Fruit fly (Drosophila melanogaster) whole organism, adult: ENCODE results near the gene Hsp67Ba.

ENCODE experiments used
- CG11617 ChIP-seq: fragments of 200-800 bp; sonication (Bioruptor generic); optimal IDR thresholded peaks from 2 replicates; lab custom pipeline; 2017; ENCODE audit warnings: mild to moderate bottlenecking, missing biosample characterization, missing genetic modification reagents, missing genetic modification characterization
- CG12768 ChIP-seq: fragments of 200-800 bp; sonication (Bioruptor generic); optimal IDR thresholded peaks from 2 replicates; lab custom pipeline; 2017; ENCODE audit warnings: missing biosample characterization, missing genetic modification characterization, mild to moderate bottlenecking, moderate library complexity, missing genetic modification reagents
- CG14711 ChIP-seq: fragments of 200-800 bp; sonication (Bioruptor generic); optimal IDR thresholded peaks from 2 replicates; lab custom pipeline; 2018; ENCODE audit warnings: missing biosample characterization, mild to moderate bottlenecking, missing genetic modification characterization, moderate library complexity
- CG1620 ChIP-seq: fragments of 200-800 bp; sonication (Bioruptor generic); optimal IDR thresholded peaks from 2 replicates; lab custom pipeline; 2016; ENCODE audit warnings: missing biosample characterization, missing genetic modification characterization
- CG33017 ChIP-seq: fragments of 200-800 bp; sonication (Bioruptor generic); optimal IDR thresholded peaks from 2 replicates; lab custom pipeline; 2018; ENCODE audit warnings: missing biosample characterization, mild to moderate bottlenecking, missing genetic modification characterization, moderate library complexity
- CG5204 ChIP-seq: fragments of 200-800 bp; sonication (Bioruptor generic); optimal IDR thresholded peaks from 2 replicates; lab custom pipeline; 2016; ENCODE audit warnings: missing biosample characterization, missing genetic modification characterization
- CG7045 ChIP-seq: fragments of 200-800 bp; sonication (Bioruptor generic); optimal IDR thresholded peaks from 2 replicates; lab custom pipeline; 2017; ENCODE audit warnings: missing biosample characterization, mild to moderate bottlenecking, missing genetic modification characterization
- CG7101 ChIP-seq: fragments of 200-800 bp; sonication (Bioruptor generic); optimal IDR thresholded peaks from 2 replicates; lab custom pipeline; 2018; ENCODE audit warnings: missing biosample characterization, mild to moderate bottlenecking, missing genetic modification characterization, moderate library complexity
- Clk ChIP-seq: fragments of 200-800 bp; sonication (Bioruptor generic); optimal IDR thresholded peaks from 2 replicates; lab custom pipeline; 2017; ENCODE audit warnings: missing biosample characterization, missing genetic modification characterization
- Crg-1 ChIP-seq: fragments of 200-800 bp; sonication (Bioruptor generic); optimal IDR thresholded peaks from 2 replicates; lab custom pipeline; 2016; ENCODE audit warnings: missing biosample characterization, missing genetic modification characterization
- Hr96 ChIP-seq: fragments of 200-800 bp; sonication (Bioruptor generic); optimal IDR thresholded peaks from 2 replicates; lab custom pipeline; 2016; ENCODE audit warnings: missing biosample characterization, missing genetic modification characterization
- Mnt ChIP-seq: fragments of 200-800 bp; sonication (Bioruptor generic); optimal IDR thresholded peaks from 2 replicates; lab custom pipeline; 2016; ENCODE audit warnings: missing biosample characterization, mild to moderate bottlenecking, missing genetic modification characterization
- bab1 ChIP-seq: fragments of 200-800 bp; sonication (Bioruptor generic); optimal IDR thresholded peaks from 3 replicates; lab custom pipeline; 2019; ENCODE audit warnings: missing biosample characterization, mild to moderate bottlenecking, missing genetic modification characterization, moderate library complexity
- cic ChIP-seq: fragments of 200-800 bp; sonication (Bioruptor generic); optimal IDR thresholded peaks from 2 replicates; lab custom pipeline; 2017; ENCODE audit warnings: missing biosample characterization, mild to moderate bottlenecking, missing genetic modification characterization, moderate library complexity
- cnc ChIP-seq, 2 experiments: fragments of >200 bp; optimal IDR thresholded peaks; 2 replicates each; lab custom pipeline; 2017
- kay ChIP-seq: fragments of 200-800 bp; sonication (Bioruptor generic); peaks from one replicate; lab custom pipeline; 2016; ENCODE audit warnings: missing biosample characterization, missing genetic modification characterization, borderline replicate concordance
- ovo ChIP-seq: fragments of 200-800 bp; sonication (Bioruptor generic); optimal IDR thresholded peaks from 2 replicates; lab custom pipeline; 2016; ENCODE audit warnings: missing biosample characterization, missing genetic modification characterization
- pad ChIP-seq: fragments of 200-800 bp; sonication (Bioruptor generic); optimal IDR thresholded peaks from 3 replicates; lab custom pipeline; 2017; ENCODE audit warnings: missing biosample characterization, missing genetic modification characterization, mild to moderate bottlenecking, moderate library complexity, missing genetic modification reagents
- tj ChIP-seq: fragments of 200-800 bp; sonication (Bioruptor generic); optimal IDR thresholded peaks from 3 replicates; lab custom pipeline; 2017; ENCODE audit warnings: missing biosample characterization, mild to moderate bottlenecking, missing genetic modification characterization, moderate library complexity
- toe ChIP-seq: fragments of 200-800 bp; sonication (Bioruptor generic); optimal IDR thresholded peaks from 2 replicates; lab custom pipeline; 2016; ENCODE audit warnings: missing biosample characterization, missing genetic modification characterization

The Hsp67Ba gene

dm6 chr3L:9419328-9419727 is 40.0 kb upstream of the Hsp67Ba start:
- TF ChIP-seq CG1620 (no peak), tj (GFP tag; lab: Kevin White, UChicago) (peak; percentile 54), bab1 (GFP tag; lab: Kevin White, UChicago) (peak; percentile 41), CG12768 (GFP tag; lab: Kevin White, UChicago) (peak; percentile 24), pad (GFP tag; lab: Kevin White, UChicago) (no peak), ovo (GFP tag; lab: Kevin White, UChicago) (no peak), CG33017 (tag; lab: Kevin White, UChicago) (no peak), cnc (optimal IDR thresholded peaks at IDR 0.05; lab: Kevin White, UChicago) (peak; percentile 40 to 63), CG5204 (GFP tag; lab: Kevin White, UChicago) (peak; percentile 35), Hr96 (GFP tag; lab: Kevin White, UChicago) (peak; percentile 38), cic (no peak)

- TF ChIP-seq Crg-1: no peak
- TF ChIP-seq CG33017 (tag; lab: Kevin White, UChicago): no peak
- no peak for TF ChIP-seq tj (GFP tag; lab: Kevin White, UChicago)
- no peak for TF ChIP-seq CG12768 (GFP tag; lab: Kevin White, UChicago)
- TF ChIP-seq cnc (optimal IDR thresholded peaks at IDR 0.05; lab: Kevin White, UChicago): no peak
Observed at dm6 chr3L:9417288-9417687, 38.0 kb upstream of the Hsp67Ba start, which contains the start of gene CG3982. Gene CG3982, minus strand, starts transcription at chr3L:9417388.

dm6 chr3L:9410754-9411423 is 31.6 kb upstream of the Hsp67Ba start, which contains the start of the genes CG4022 and Cpsf5:
Gene CG4022, minus strand, starts transcription at chr3L:9410832.
Gene Cpsf5, plus strand, starts transcription at chr3L:9411038.
- TF ChIP-seq CG5204 (GFP tag; lab: Kevin White, UChicago): no peak
- TF ChIP-seq CG12768 (GFP tag; lab: Kevin White, UChicago): peak; percentile 78
- TF ChIP-seq Clk (GFP tag; lab: Kevin White, UChicago): peak; percentile 62
- peak; percentile 83 for TF ChIP-seq CG7045
- peak; percentile 91 for TF ChIP-seq toe (GFP tag; lab: Kevin White, UChicago)
- peak; percentile 87 for TF ChIP-seq kay (GFP tag; lab: Kevin White, UChicago)
- TF ChIP-seq CG7101 (tag; lab: Kevin White, UChicago): peak; percentile 88
- TF ChIP-seq ovo (GFP tag; lab: Kevin White, UChicago): peak; percentile 74
- TF ChIP-seq cnc (optimal IDR thresholded peaks at IDR 0.05; lab: Kevin White, UChicago): no peak
- peak; percentile 66 for TF ChIP-seq cic
- peak; percentile 90 for TF ChIP-seq CG11617 (GFP tag; lab: Kevin White, UChicago)
- peak; percentile 85 for TF ChIP-seq CG14711 (tag; lab: Kevin White, UChicago)
- peak; percentile 84 for TF ChIP-seq CG1620
- peak; percentile 61 for TF ChIP-seq pad (GFP tag; lab: Kevin White, UChicago)
- TF ChIP-seq Crg-1: peak; percentile 77
- TF ChIP-seq CG33017 (tag; lab: Kevin White, UChicago): peak; percentile 84
- peak; percentile 72 for TF ChIP-seq tj (GFP tag; lab: Kevin White, UChicago)
- TF ChIP-seq Mnt (GFP tag; lab: Kevin White, UChicago): peak; percentile 89
- TF ChIP-seq bab1 (GFP tag; lab: Kevin White, UChicago): peak; percentile 80
- TF ChIP-seq Hr96 (GFP tag; lab: Kevin White, UChicago): no peak

- TF ChIP-seq Mnt (GFP tag; lab: Kevin White, UChicago): no peak
- no peak for TF ChIP-seq CG14711 (tag; lab: Kevin White, UChicago)
- no peak for TF ChIP-seq CG1620
- no peak for TF ChIP-seq CG12768 (GFP tag; lab: Kevin White, UChicago)
- no peak for TF ChIP-seq cnc (optimal IDR thresholded peaks at IDR 0.05; lab: Kevin White, UChicago)
Observed at dm6 chr3L:9410030-9410589, 30.8 kb upstream of the Hsp67Ba start.

dm6 chr3L:9404497-9404896 is 25.2 kb upstream of the Hsp67Ba start, which contains the start of gene Cpr67B:
Gene Cpr67B, plus strand, starts transcription at chr3L:9404797.
- TF ChIP-seq Mnt (GFP tag; lab: Kevin White, UChicago) (no peak), kay (GFP tag; lab: Kevin White, UChicago) (no peak), CG7045 (no peak), ovo (GFP tag; lab: Kevin White, UChicago) (no peak), CG1620 (no peak), CG11617 (GFP tag; lab: Kevin White, UChicago) (no peak), Clk (GFP tag; lab: Kevin White, UChicago) (no peak), CG7101 (tag; lab: Kevin White, UChicago) (no peak), cnc (optimal IDR thresholded peaks at IDR 0.05; lab: Kevin White, UChicago) (no peak), tj (GFP tag; lab: Kevin White, UChicago) (no peak), pad (GFP tag; lab: Kevin White, UChicago) (no peak)

- no peak for TF ChIP-seq CG7045
- no peak for TF ChIP-seq CG12768 (GFP tag; lab: Kevin White, UChicago)
- TF ChIP-seq cnc (optimal IDR thresholded peaks at IDR 0.05; lab: Kevin White, UChicago): no peak
- TF ChIP-seq Crg-1: no peak
- TF ChIP-seq CG33017 (tag; lab: Kevin White, UChicago): no peak
- TF ChIP-seq ovo (GFP tag; lab: Kevin White, UChicago): no peak
- peak; percentile 78 for TF ChIP-seq Mnt (GFP tag; lab: Kevin White, UChicago)
- TF ChIP-seq pad (GFP tag; lab: Kevin White, UChicago): no peak
- no peak for TF ChIP-seq toe (GFP tag; lab: Kevin White, UChicago)
- peak; percentile 38 for TF ChIP-seq tj (GFP tag; lab: Kevin White, UChicago)
- peak; percentile 38 for TF ChIP-seq kay (GFP tag; lab: Kevin White, UChicago)
- TF ChIP-seq CG11617 (GFP tag; lab: Kevin White, UChicago): no peak
- peak; percentile 9 for TF ChIP-seq bab1 (GFP tag; lab: Kevin White, UChicago)
- no peak for TF ChIP-seq Hr96 (GFP tag; lab: Kevin White, UChicago)
- TF ChIP-seq CG1620: no peak
- TF ChIP-seq CG14711 (tag; lab: Kevin White, UChicago): peak; percentile 87
- TF ChIP-seq cic: no peak
- TF ChIP-seq CG7101 (tag; lab: Kevin White, UChicago): no peak
- TF ChIP-seq Clk (GFP tag; lab: Kevin White, UChicago): no peak
- TF ChIP-seq CG5204 (GFP tag; lab: Kevin White, UChicago): no peak
Observed at dm6 chr3L:9402157-9402890, 23.0 kb upstream of the Hsp67Ba start, which contains the start of gene eIF4E1. Gene eIF4E1, minus strand, starts transcription at chr3L:9402460.
